Worm (Caenorhabditis elegans) whole organism, L4 larva: ENCODE measurements around the gene gpx-4.

Experiments used
- F44E2.7 ChIP-seq: fragments of 200-800 bp; sonication (Bioruptor generic); IDR thresholded peaks from 2 replicates; pipeline ENCODE4 v2.1.2; 2022; ENCODE audit warnings: missing genetic modification characterization, missing compliant biosample characterization
- F49E8.2 ChIP-seq: sonication (generic microtip); optimal IDR thresholded peaks from 2 replicates; lab custom pipeline; 2016; ENCODE audit warnings: missing compliant biosample characterization, mild to moderate bottlenecking, missing genetic modification characterization, borderline replicate concordance
- R02D3.7 ChIP-seq: fragments of 150-350 bp; sonication (generic microtip); optimal IDR thresholded peaks from 3 replicates; lab custom pipeline; 2014; ENCODE audit warnings: missing biosample characterization, missing genetic modification characterization
- T20F7.1 ChIP-seq: fragments of 200-800 bp; sonication (Bioruptor generic); optimal IDR thresholded peaks from 2 replicates; lab custom pipeline; 2018; ENCODE audit warnings: mild to moderate bottlenecking, missing genetic modification characterization, missing compliant biosample characterization
- T26A8.4 ChIP-seq: fragments of 200-800 bp; sonication (Bioruptor generic); IDR thresholded peaks from 2 replicates; pipeline ENCODE4 v1.3.6; 2022; ENCODE audit warnings: missing genetic modification characterization, missing compliant biosample characterization
- Y5F2A.4 ChIP-seq: fragments of 200-800 bp; sonication (Bioruptor generic); optimal IDR thresholded peaks from 2 replicates; lab custom pipeline; 2018; ENCODE audit warnings: mild to moderate bottlenecking, missing genetic modification characterization, missing compliant biosample characterization
- ZK337.2 ChIP-seq: fragments of 200-800 bp; sonication (Bioruptor generic); IDR thresholded peaks from 2 replicates; pipeline ENCODE4 v1.3.6; 2022; ENCODE audit warnings: missing genetic modification reagents, missing genetic modification characterization, missing compliant biosample characterization
- ZK546.5 ChIP-seq, 2 experiments: sonication (generic microtip); optimal IDR thresholded peaks; 2 replicates each; lab custom pipeline; 2017; ENCODE audit warnings: missing biosample characterization in 2 of 2, missing genetic modification characterization in 2 of 2
- aly-2 ChIP-seq: sonication (generic microtip); optimal IDR thresholded peaks from 2 replicates; lab custom pipeline; 2018; ENCODE audit warnings: missing biosample characterization, missing genetic modification characterization
- arid-1 ChIP-seq: fragments of 200-800 bp; sonication (Bioruptor generic); conservative IDR thresholded peaks from 2 replicates; pipeline ENCODE4 v1.3.6; 2022; ENCODE audit warnings: missing genetic modification reagents, missing genetic modification characterization, missing compliant biosample characterization
- attf-4 ChIP-seq: sonication (generic microtip); optimal IDR thresholded peaks from 3 replicates; lab custom pipeline; 2017; ENCODE audit warnings: missing biosample characterization, missing genetic modification characterization
- ceh-20 ChIP-seq: fragments of 200-800 bp; sonication (Bioruptor generic); IDR thresholded peaks from 2 replicates; pipeline ENCODE4 v1.3.6; 2022; ENCODE audit warnings: missing genetic modification reagents, missing genetic modification characterization, missing compliant biosample characterization
- ceh-32 ChIP-seq: sonication (generic microtip); optimal IDR thresholded peaks from 2 replicates; lab custom pipeline; 2016; ENCODE audit warnings: mild to moderate bottlenecking, missing genetic modification characterization, missing compliant biosample characterization; ENCODE audit not compliant: poor library complexity
- ceh-44 ChIP-seq: fragments of 200-800 bp; sonication (Bioruptor generic); IDR thresholded peaks from 2 replicates; pipeline ENCODE4 v1.3.6; 2022; ENCODE audit warnings: missing genetic modification reagents, missing genetic modification characterization, missing compliant biosample characterization
- ces-1 ChIP-seq: fragments of 150-350 bp; sonication (generic microtip); optimal IDR thresholded peaks from 4 replicates; lab custom pipeline; 2014; ENCODE audit warnings: missing biosample characterization, missing genetic modification reagents, missing genetic modification characterization
- cey-2 ChIP-seq: sonication (generic microtip); optimal IDR thresholded peaks from 3 replicates; lab custom pipeline; 2017; ENCODE audit warnings: missing genetic modification characterization, mild to moderate bottlenecking, missing compliant biosample characterization, antibody characterized with exemption, borderline replicate concordance; ENCODE audit not compliant: insufficient read depth
- daf-8 ChIP-seq: fragments of 200-800 bp; sonication (Bioruptor generic); IDR thresholded peaks from 2 replicates; pipeline ENCODE4 v1.3.6; 2022; ENCODE audit warnings: missing genetic modification characterization, missing compliant biosample characterization
- dmd-6 ChIP-seq: fragments of 200-800 bp; sonication (Bioruptor generic); IDR thresholded peaks from 2 replicates; pipeline ENCODE4 v1.3.6; 2022; ENCODE audit warnings: missing genetic modification reagents, missing genetic modification characterization, missing compliant biosample characterization
- dmd-8 ChIP-seq: fragments of 200-800 bp; sonication (Bioruptor generic); IDR thresholded peaks from 2 replicates; pipeline ENCODE4 v1.3.6; 2022; ENCODE audit warnings: missing genetic modification characterization, missing compliant biosample characterization
- duxl-1 ChIP-seq: sonication (generic microtip); optimal IDR thresholded peaks from 2 replicates; lab custom pipeline; 2016; ENCODE audit warnings: mild to moderate bottlenecking, missing genetic modification characterization, moderate library complexity, missing compliant biosample characterization; ENCODE audit not compliant: poor library complexity
- dve-1 ChIP-seq: sonication (generic microtip); optimal IDR thresholded peaks from 2 replicates; lab custom pipeline; 2017; ENCODE audit warnings: antibody characterized with exemption, mild to moderate bottlenecking, missing genetic modification characterization, missing compliant biosample characterization; ENCODE audit not compliant: insufficient read depth
- egl-27 ChIP-seq: sonication (generic microtip); optimal IDR thresholded peaks from 3 replicates; lab custom pipeline; 2017; ENCODE audit warnings: missing biosample characterization, missing genetic modification reagents, missing genetic modification characterization
- gei-8 ChIP-seq: fragments of 200-800 bp; sonication (Bioruptor generic); optimal IDR thresholded peaks from 2 replicates; lab custom pipeline; 2018; ENCODE audit warnings: mild to moderate bottlenecking, missing genetic modification characterization, missing compliant biosample characterization
- hif-1 ChIP-seq, 2 experiments: sonication (generic microtip); optimal IDR thresholded peaks; 2 replicates each; lab custom pipeline; 2016 to 2017; ENCODE audit warnings: missing compliant biosample characterization in 2 of 2, missing genetic modification characterization in 2 of 2, missing genetic modification reagents in 2 of 2, missing genotype in 2 of 2, mild to moderate bottlenecking in 1 of 2
- hmg-1.1 ChIP-seq: fragments of 200-800 bp; sonication (Bioruptor generic); IDR thresholded peaks from 2 replicates; pipeline ENCODE4 v1.3.6; 2022; ENCODE audit warnings: missing genetic modification reagents, missing genetic modification characterization, missing compliant biosample characterization
- lin-38 ChIP-seq: fragments of 200-800 bp; sonication (Bioruptor generic); IDR thresholded peaks from 2 replicates; pipeline ENCODE4 v1.3.6; 2022; ENCODE audit warnings: missing genetic modification reagents, missing genetic modification characterization, missing compliant biosample characterization
- madf-9 ChIP-seq: fragments of 200-800 bp; sonication (Bioruptor generic); conservative IDR thresholded peaks from 2 replicates; pipeline ENCODE4 v1.3.6; 2022; ENCODE audit warnings: missing genetic modification reagents, missing genetic modification characterization, missing compliant biosample characterization
- mdl-1 ChIP-seq, 2 experiments: fragments of 150-350 bp in 1 of 2; sonication (generic microtip) in 1 of 2; optimal IDR thresholded peaks; 2 replicates each; lab custom pipeline; 2014 to 2017; ENCODE audit warnings: missing biosample characterization in 2 of 2, missing genetic modification characterization in 2 of 2
- mdt-29 ChIP-seq: fragments of 200-800 bp; sonication (Bioruptor generic); IDR thresholded peaks from 2 replicates; pipeline ENCODE4 v1.3.6; 2022; ENCODE audit warnings: missing genetic modification reagents, missing genetic modification characterization, missing compliant biosample characterization
- mxl-2 ChIP-seq: fragments of 200-800 bp; sonication (Bioruptor generic); conservative IDR thresholded peaks from 2 replicates; pipeline ENCODE4 v1.3.6; 2022; ENCODE audit warnings: missing genetic modification reagents, missing genetic modification characterization, missing compliant biosample characterization
- nhr-102 ChIP-seq: sonication (generic microtip); optimal IDR thresholded peaks from 2 replicates; lab custom pipeline; 2016; ENCODE audit warnings: mild to moderate bottlenecking, missing genetic modification characterization, moderate library complexity, missing compliant biosample characterization
- nhr-111 ChIP-seq: fragments of 200-800 bp; sonication (Bioruptor generic); optimal IDR thresholded peaks from 2 replicates; lab custom pipeline; 2018; ENCODE audit warnings: mild to moderate bottlenecking, missing genetic modification characterization, missing compliant biosample characterization
- nhr-28 ChIP-seq: fragments of 150-350 bp; optimal IDR thresholded peaks from 2 replicates; lab custom pipeline; 2014; ENCODE audit warnings: missing biosample characterization, missing genetic modification characterization
- nhr-76 ChIP-seq: fragments of 150-350 bp; optimal IDR thresholded peaks from 2 replicates; lab custom pipeline; 2014; ENCODE audit warnings: missing biosample characterization, missing genetic modification characterization
- nhr-77 ChIP-seq: fragments of 150-350 bp; optimal IDR thresholded peaks from 2 replicates; lab custom pipeline; 2014; ENCODE audit warnings: missing biosample characterization, missing genetic modification characterization
- php-3 ChIP-seq: fragments of 200-800 bp; sonication (Bioruptor generic); IDR thresholded peaks from 2 replicates; pipeline ENCODE4 v1.3.6; 2022; ENCODE audit warnings: missing genetic modification reagents, missing genetic modification characterization, missing compliant biosample characterization
- rbr-2 ChIP-seq: sonication (generic microtip); optimal IDR thresholded peaks from 2 replicates; lab custom pipeline; 2016; ENCODE audit warnings: missing genotype, missing genetic modification characterization, missing compliant biosample characterization
- set-16 ChIP-seq: fragments of 200-800 bp; sonication (Bioruptor generic); IDR thresholded peaks from 2 replicates; pipeline ENCODE4 v1.3.6; 2022; ENCODE audit warnings: missing genetic modification reagents, missing genetic modification characterization, missing compliant biosample characterization
- skn-1 ChIP-seq: fragments of 150-350 bp; optimal IDR thresholded peaks from 2 replicates; lab custom pipeline; 2014; ENCODE audit warnings: missing biosample characterization, missing genetic modification characterization
- snpc-1.2 ChIP-seq: fragments of 200-800 bp; sonication (Bioruptor generic); IDR thresholded peaks from 2 replicates; pipeline ENCODE4 v1.3.6; 2022; ENCODE audit warnings: missing genetic modification reagents, missing genetic modification characterization, missing compliant biosample characterization
- spr-1 ChIP-seq: sonication (generic microtip); optimal IDR thresholded peaks from 2 replicates; lab custom pipeline; 2016; ENCODE audit warnings: mild to moderate bottlenecking, missing genetic modification characterization, missing compliant biosample characterization
- tag-97 ChIP-seq: fragments of 200-800 bp; sonication (Bioruptor generic); IDR thresholded peaks from 2 replicates; pipeline ENCODE4 v1.3.6; 2022; ENCODE audit warnings: missing genetic modification characterization, missing compliant biosample characterization
- tra-1 ChIP-seq: fragments of 200-800 bp; sonication (Bioruptor generic); IDR thresholded peaks from 2 replicates; pipeline ENCODE4 v1.3.6; 2022; ENCODE audit warnings: missing genetic modification reagents, missing genetic modification characterization, missing compliant biosample characterization
- unc-130 ChIP-seq: sonication (generic microtip); optimal IDR thresholded peaks from 2 replicates; lab custom pipeline; 2016; ENCODE audit warnings: missing genetic modification reagents, missing genetic modification characterization, missing compliant biosample characterization
- unc-39 ChIP-seq: sonication (generic microtip); optimal IDR thresholded peaks from 2 replicates; lab custom pipeline; 2017; ENCODE audit warnings: missing biosample characterization, missing genetic modification characterization
- vab-7 ChIP-seq: fragments of 200-800 bp; sonication (Bioruptor generic); IDR thresholded peaks from 2 replicates; pipeline ENCODE4 v1.3.6; 2022; ENCODE audit warnings: missing genetic modification reagents, missing genetic modification characterization, missing compliant biosample characterization
- zag-1 ChIP-seq: fragments of 150-350 bp; optimal IDR thresholded peaks from 2 replicates; lab custom pipeline; 2014; ENCODE audit warnings: missing biosample characterization, missing genetic modification characterization
- zfp-3 ChIP-seq: fragments of 200-800 bp; sonication (Bioruptor generic); conservative IDR thresholded peaks from 2 replicates; pipeline ENCODE4 v1.3.6; 2022; ENCODE audit warnings: missing genetic modification reagents, missing genetic modification characterization, missing compliant biosample characterization
- zip-11 ChIP-seq: fragments of 200-800 bp; sonication (Bioruptor generic); IDR thresholded peaks from 2 replicates; pipeline ENCODE4 v1.3.6; 2022; ENCODE audit warnings: missing genetic modification characterization, missing compliant biosample characterization
- zip-2 ChIP-seq: fragments of 150-350 bp; optimal IDR thresholded peaks from 2 replicates; lab custom pipeline; 2014; ENCODE audit warnings: missing biosample characterization, missing genetic modification characterization

The gpx-4 gene

ce11 chrIV:2703927-2704401 lies 29.1 kb upstream of the gpx-4 start, which contains the start of gene Y94H6A.5:
TSS of gene Y94H6A.5 (minus strand) at chrIV:2703977.
- TF ChIP-seq madf-9 (GFP tag; lab: Robert Waterston, UW) (no peak), ZK546.5 (tag; optimal IDR thresholded peaks at IDR 0.05; lab: Kevin White, UChicago) (no peak), dmd-8 (no peak), gei-8 (GFP tag; lab: Kevin White, UChicago) (no peak), mdl-1 (tag; optimal IDR thresholded peaks at IDR 0.05; lab: Kevin White, UChicago) (no peak), ceh-32 (no peak), T20F7.1 (GFP tag; lab: Kevin White, UChicago) (no peak), arid-1 (GFP tag; lab: Robert Waterston, UW) (0 out of 2 replicates have a peak, but pooled peaks have one; percentile 33), nhr-76 (no peak), ZK337.2 (GFP tag; lab: Robert Waterston, UW) (no peak), zag-1 (no peak), duxl-1 (peak; percentile 27), R02D3.7 (tag; lab: Kevin White, UChicago) (no peak), zip-11 (GFP tag; lab: Robert Waterston, UW) (no peak), mdt-29 (GFP tag; lab: Robert Waterston, UW) (no peak), cey-2 (tag; lab: Kevin White, UChicago) (no peak), dmd-6 (GFP tag; lab: Robert Waterston, UW) (peak; percentile 15; the same call in 1 of the 2 replicates), ceh-20 (GFP tag; lab: Robert Waterston, UW) (0 out of 2 replicates have a peak, but pooled peaks have one; percentile 25), tag-97 (GFP tag; lab: Robert Waterston, UW) (no peak), set-16 (GFP tag; lab: Robert Waterston, UW) (no peak), zip-2 (no peak), egl-27 (tag; lab: Kevin White, UChicago) (no peak), ces-1 (no peak), hif-1 (tag; optimal IDR thresholded peaks at IDR 0.05; lab: Kevin White, UChicago) (peak in 1 of 2 experiments; percentile 55), unc-39 (tag; lab: Kevin White, UChicago) (no peak), ceh-44 (GFP tag; lab: Robert Waterston, UW) (no peak), tra-1 (GFP tag; lab: Robert Waterston, UW) (no peak), snpc-1.2 (GFP tag; lab: Robert Waterston, UW) (no peak), lin-38 (GFP tag; lab: Robert Waterston, UW) (peak; percentile 55), nhr-111 (GFP tag; lab: Kevin White, UChicago) (no peak), Y5F2A.4 (GFP tag; lab: Kevin White, UChicago) (no peak), hmg-1.1 (GFP tag; lab: Robert Waterston, UW) (no peak), attf-4 (tag; lab: Kevin White, UChicago) (no peak), nhr-77 (tag; lab: Kevin White, UChicago) (no peak), unc-130 (peak; percentile 30), daf-8 (no peak), skn-1 (tag; lab: Kevin White, UChicago) (no peak), nhr-102 (peak; percentile 16), php-3 (GFP tag; lab: Robert Waterston, UW) (no peak), mxl-2 (no peak), aly-2 (tag; lab: Kevin White, UChicago) (no peak), spr-1 (no peak), F49E8.2 (tag; lab: Kevin White, UChicago) (no peak), dve-1 (tag; lab: Kevin White, UChicago) (peak; percentile 17), F44E2.7 (GFP tag; lab: Robert Waterston, UW) (no peak), T26A8.4 (GFP tag; lab: Robert Waterston, UW) (peak; percentile 61), rbr-2 (tag; lab: Kevin White, UChicago) (peak; percentile 39), nhr-28 (tag; lab: Kevin White, UChicago) (no peak), vab-7 (GFP tag; lab: Robert Waterston, UW) (no peak), zfp-3 (no peak)
